Fruit fly (Drosophila melanogaster): ENCODE measurements around the gene cni.

cni gene

dm6 chr2L:16317131-16317530 lies 6.6 kb upstream of the cni start:
- TF ChIP-seq h (optimal IDR thresholded peaks at IDR 0.05) (no peak), psq (optimal IDR thresholded peaks at IDR 0.05) (no peak), insv (optimal IDR thresholded peaks at IDR 0.05) (no peak), ttk (optimal IDR thresholded peaks at IDR 0.05) (no peak), Sin3A (optimal IDR thresholded peaks at IDR 0.05) (no peak), Myc (optimal IDR thresholded peaks at IDR 0.05) (no peak)

- TF ChIP-seq Sin3A (optimal IDR thresholded peaks at IDR 0.05) = no peak
- no peak for TF ChIP-seq psq (optimal IDR thresholded peaks at IDR 0.05)
- TF ChIP-seq h (optimal IDR thresholded peaks at IDR 0.05) = no peak
- no peak for TF ChIP-seq Myc (optimal IDR thresholded peaks at IDR 0.05)
- no peak for TF ChIP-seq insv (optimal IDR thresholded peaks at IDR 0.05)
- no peak for TF ChIP-seq ttk (optimal IDR thresholded peaks at IDR 0.05)
Observed at dm6 chr2L:16316410-16316809, 5.9 kb upstream of the cni start.

- TF ChIP-seq Sin3A (optimal IDR thresholded peaks at IDR 0.05) (no peak), insv (optimal IDR thresholded peaks at IDR 0.05) (no peak), h (optimal IDR thresholded peaks at IDR 0.05) (no peak), ttk (optimal IDR thresholded peaks at IDR 0.05) (no peak), psq (optimal IDR thresholded peaks at IDR 0.05) (no peak), Myc (optimal IDR thresholded peaks at IDR 0.05) (no peak)
Observed at dm6 chr2L:16315844-16316243, 5.3 kb upstream of the cni start.

dm6 chr2L:16315027-16315426 lies 4.5 kb upstream of the cni start:
- TF ChIP-seq Sin3A (optimal IDR thresholded peaks at IDR 0.05) (no peak), psq (optimal IDR thresholded peaks at IDR 0.05) (no peak), insv (optimal IDR thresholded peaks at IDR 0.05) (no peak), h (optimal IDR thresholded peaks at IDR 0.05) (no peak), ttk (optimal IDR thresholded peaks at IDR 0.05) (no peak), Myc (optimal IDR thresholded peaks at IDR 0.05) (no peak)

- TF ChIP-seq Myc (optimal IDR thresholded peaks at IDR 0.05) = no peak
- TF ChIP-seq insv (optimal IDR thresholded peaks at IDR 0.05) = no peak
- no peak for TF ChIP-seq ttk (optimal IDR thresholded peaks at IDR 0.05)
- TF ChIP-seq psq (optimal IDR thresholded peaks at IDR 0.05) = no peak
- TF ChIP-seq h (optimal IDR thresholded peaks at IDR 0.05) = no peak
- TF ChIP-seq Sin3A (optimal IDR thresholded peaks at IDR 0.05) = no peak
Observed at dm6 chr2L:16307026-16307703, 3.4 kb downstream of the cni start, which contains the start of the genes CG5861 and Syx5. CG5861 (minus strand) TSS chr2L:16307298. Syx5 (plus strand) TSS chr2L:16307346.

- TF ChIP-seq Sin3A (optimal IDR thresholded peaks at IDR 0.05) (no peak), ttk (optimal IDR thresholded peaks at IDR 0.05) (no peak), h (optimal IDR thresholded peaks at IDR 0.05) (no peak), Myc (optimal IDR thresholded peaks at IDR 0.05) (no peak), insv (optimal IDR thresholded peaks at IDR 0.05) (no peak), psq (optimal IDR thresholded peaks at IDR 0.05) (no peak)
Observed at dm6 chr2L:16302773-16303279, 7.7 kb downstream of the cni start, which contains the start of gene GMF. GMF (minus strand) TSS chr2L:16302954.

- TF ChIP-seq insv (optimal IDR thresholded peaks at IDR 0.05) = no peak
- TF ChIP-seq ttk (optimal IDR thresholded peaks at IDR 0.05) = no peak
- TF ChIP-seq h (optimal IDR thresholded peaks at IDR 0.05) = no peak
- no peak for TF ChIP-seq Myc (optimal IDR thresholded peaks at IDR 0.05)
- TF ChIP-seq Sin3A (optimal IDR thresholded peaks at IDR 0.05) = no peak
- TF ChIP-seq psq (optimal IDR thresholded peaks at IDR 0.05) = no peak
Observed at dm6 chr2L:16299466-16300311, 10.8 kb downstream of the cni start, which contains the start of the genes heix and CG17328. heix (minus strand) TSS chr2L:16299858. CG17328 (plus strand) TSS chr2L:16299943.

dm6 chr2L:16293703-16294233 lies 16.8 kb downstream of the cni start, which contains the start of gene Cyp303a1:
Cyp303a1 (plus strand) TSS chr2L:16294183.
- TF ChIP-seq h (optimal IDR thresholded peaks at IDR 0.05) (no peak), Myc (optimal IDR thresholded peaks at IDR 0.05) (no peak), psq (optimal IDR thresholded peaks at IDR 0.05) (no peak), Sin3A (optimal IDR thresholded peaks at IDR 0.05) (no peak), ttk (optimal IDR thresholded peaks at IDR 0.05) (no peak), insv (optimal IDR thresholded peaks at IDR 0.05) (no peak)

- TF ChIP-seq Myc (optimal IDR thresholded peaks at IDR 0.05) (no peak), insv (optimal IDR thresholded peaks at IDR 0.05) (no peak), Sin3A (optimal IDR thresholded peaks at IDR 0.05) (no peak), h (optimal IDR thresholded peaks at IDR 0.05) (no peak), ttk (optimal IDR thresholded peaks at IDR 0.05) (no peak), psq (optimal IDR thresholded peaks at IDR 0.05) (no peak)
Observed at dm6 chr2L:16292975-16293501, 17.5 kb downstream of the cni start, which contains the start of gene CG13258. CG13258 (minus strand) TSS chr2L:16293025.

dm6 chr2L:16290984-16291383 lies 19.5 kb downstream of the cni start, which contains the start of gene CG17329:
CG17329 (plus strand) TSS chr2L:16291284.
- TF ChIP-seq insv (optimal IDR thresholded peaks at IDR 0.05) = no peak
- TF ChIP-seq psq (optimal IDR thresholded peaks at IDR 0.05) = no peak
- TF ChIP-seq Myc (optimal IDR thresholded peaks at IDR 0.05) = no peak
- TF ChIP-seq Sin3A (optimal IDR thresholded peaks at IDR 0.05) = no peak
- TF ChIP-seq ttk (optimal IDR thresholded peaks at IDR 0.05) = no peak
- TF ChIP-seq h (optimal IDR thresholded peaks at IDR 0.05) = no peak

dm6 chr2L:16288393-16288731 lies 22.2 kb downstream of the cni start:
- TF ChIP-seq psq (optimal IDR thresholded peaks at IDR 0.05) = no peak
- no peak for TF ChIP-seq Sin3A (optimal IDR thresholded peaks at IDR 0.05)
- no peak for TF ChIP-seq Myc (optimal IDR thresholded peaks at IDR 0.05)
- no peak for TF ChIP-seq h (optimal IDR thresholded peaks at IDR 0.05)
- no peak for TF ChIP-seq ttk (optimal IDR thresholded peaks at IDR 0.05)
- no peak for TF ChIP-seq insv (optimal IDR thresholded peaks at IDR 0.05)

Data from Kc167 (cell line).